Worm (Caenorhabditis elegans): Measurements from ENCODE around the gene R06B9.5.

DNA sequence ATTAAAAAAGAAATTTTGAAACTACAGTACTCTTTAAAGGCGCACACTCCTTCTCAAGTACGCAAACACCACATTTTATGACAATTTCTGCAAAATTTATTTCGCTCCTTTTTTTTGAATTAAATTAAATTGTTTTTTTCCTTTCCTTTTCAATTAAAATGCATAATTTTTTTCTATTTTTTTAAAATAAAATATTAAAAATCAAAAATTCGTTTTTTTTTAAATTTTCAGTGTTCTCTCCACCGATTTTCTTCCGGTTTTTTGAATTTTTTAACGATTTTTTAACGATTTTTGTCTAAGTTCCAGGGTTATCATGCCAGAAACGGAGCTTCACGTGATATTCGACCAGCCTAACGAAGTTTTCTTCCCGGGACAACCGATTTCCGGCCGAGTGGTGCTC, 22.0 kb downstream of the R06B9.5 start, which contains the start of gene arrd-13:
- TF ChIP-seq ztf-11 (tag; optimal IDR thresholded peaks at IDR 0.05), result no peak
- TF ChIP-seq snpc-4 (tag; optimal IDR thresholded peaks at IDR 0.05), result no peak
- no peak for TF ChIP-seq nhr-10 (tag; optimal IDR thresholded peaks at IDR 0.05)
- TF ChIP-seq ceh-82 (tag; optimal IDR thresholded peaks at IDR 0.05), result no peak
- TF ChIP-seq nhr-11 (tag; optimal IDR thresholded peaks at IDR 0.05), result no peak
- no peak for TF ChIP-seq unc-39 (tag; optimal IDR thresholded peaks at IDR 0.05)
- TF ChIP-seq fos-1 (tag; optimal IDR thresholded peaks at IDR 0.05), result no peak
- TF ChIP-seq nhr-12 (tag; optimal IDR thresholded peaks at IDR 0.05), result no peak
- no peak for TF ChIP-seq skn-1 (tag; optimal IDR thresholded peaks at IDR 0.05)
- TF ChIP-seq nhr-25 (tag; optimal IDR thresholded peaks at IDR 0.05), result no peak
- no peak for TF ChIP-seq egl-27 (tag; optimal IDR thresholded peaks at IDR 0.05)

Measured in whole organism, L2 larva.